Worm (Caenorhabditis elegans): ENCODE data around the gene srab-10.

- TF ChIP-seq flt-1 (GFP tag; IDR thresholded peaks at IDR 0.05) (no peak), klf-2 (GFP tag; conservative IDR thresholded peaks at IDR 0.05) (no peak), cog-1 (tag; optimal IDR thresholded peaks at IDR 0.05) (no peak), T22C8.4 (GFP tag; IDR thresholded peaks at IDR 0.05) (no peak), med-1 (GFP tag; optimal IDR thresholded peaks at IDR 0.05; ENCODE audit: insufficient read depth) (no peak), tab-1 (GFP tag; IDR thresholded peaks at IDR 0.05) (no peak), ref-1 (GFP tag; conservative IDR thresholded peaks at IDR 0.05) (no peak), ztf-29 (GFP tag; IDR thresholded peaks at IDR 0.05) (no peak), ztf-23 (GFP tag; IDR thresholded peaks at IDR 0.05) (no peak)
Observed at ce11 chrV:3104134-3104533, 40.3 kb downstream of the srab-10 start, which contains the start of gene str-66.

Measured in whole organism, midembryonic.